Fruit fly (Drosophila melanogaster): ENCODE results near the gene ntc.

- TF ChIP-seq CG8301 (tag; optimal IDR thresholded peaks at IDR 0.05) (no peak), Pif1B (GFP tag; optimal IDR thresholded peaks at IDR 0.05) (no peak), CG9948 (tag; optimal IDR thresholded peaks at IDR 0.05) (no peak), fd96Ca (GFP tag; IDR thresholded peaks at IDR 0.05) (peak; percentile 63; the same call in 2 of the 3 replicates)
Measured at dm6 chr3L:3784001-3784400, 22.3 kb downstream of the ntc start.
